Worm (Caenorhabditis elegans) whole organism, L1 larva: ENCODE measurements around the gene nape-1.

Experiments used
- C04F5.9 ChIP-seq: sonication (generic microtip); optimal IDR thresholded peaks from 2 replicates; lab custom pipeline; 2016; ENCODE audit warnings: missing genetic modification characterization, missing compliant biosample characterization
- C34B4.2 ChIP-seq: sonication (generic microtip); optimal IDR thresholded peaks from 2 replicates; lab custom pipeline; 2017; ENCODE audit warnings: mild to moderate bottlenecking, missing genetic modification characterization, missing compliant biosample characterization
- F16B12.6 ChIP-seq: fragments of 150-350 bp; optimal IDR thresholded peaks from 2 replicates; lab custom pipeline; 2014; ENCODE audit warnings: missing biosample characterization, missing genetic modification characterization
- Y116A8C.19 ChIP-seq: sonication (generic microtip); optimal IDR thresholded peaks from 2 replicates; lab custom pipeline; 2016; ENCODE audit warnings: missing compliant biosample characterization, missing genetic modification characterization, borderline replicate concordance
- ama-1 ChIP-seq: fragments of 150-350 bp; optimal IDR thresholded peaks from 2 replicates; lab custom pipeline; 2014
- blmp-1 ChIP-seq: fragments of 150-350 bp; optimal IDR thresholded peaks from 2 replicates; lab custom pipeline; 2014; ENCODE audit warnings: missing biosample characterization, missing genetic modification characterization
- ceh-63 ChIP-seq: fragments of 200-800 bp; sonication (Bioruptor generic); optimal IDR thresholded peaks from 2 replicates; lab custom pipeline; 2018; ENCODE audit warnings: mild to moderate bottlenecking, missing genetic modification characterization, missing compliant biosample characterization
- ceh-82 ChIP-seq, 3 experiments: fragments of 150-350 bp in 1 of 3; sonication (generic microtip) in 2 of 3; optimal IDR thresholded peaks; 2 replicates each; lab custom pipeline; 2014 to 2017; ENCODE audit warnings: missing biosample characterization in 3 of 3, missing genetic modification characterization in 3 of 3
- ceh-88 ChIP-seq: fragments of 200-800 bp; sonication (Bioruptor generic); IDR thresholded peaks from 2 replicates; pipeline ENCODE4 v1.3.6; 2022; ENCODE audit warnings: missing genetic modification characterization, missing compliant biosample characterization
- ceh-90 ChIP-seq: sonication (generic microtip); optimal IDR thresholded peaks from 2 replicates; lab custom pipeline; 2016; ENCODE audit warnings: missing genetic modification characterization, missing compliant biosample characterization
- ces-1 ChIP-seq: fragments of 150-350 bp; optimal IDR thresholded peaks from 2 replicates; lab custom pipeline; 2014; ENCODE audit warnings: missing biosample characterization, missing genetic modification reagents, missing genetic modification characterization
- dpl-1 ChIP-seq, 3 experiments: fragments of 150-350 bp in 2 of 3; sonication (generic microtip) in 1 of 3; optimal IDR thresholded peaks; 2 replicates each; lab custom pipeline; 2014 to 2017; ENCODE audit warnings: missing biosample characterization in 3 of 3, missing genetic modification characterization in 3 of 3, missing genetic modification reagents in 3 of 3
- dsc-1 ChIP-seq: sonication (generic microtip); optimal IDR thresholded peaks from 2 replicates; lab custom pipeline; 2016; ENCODE audit warnings: mild to moderate bottlenecking, missing genetic modification characterization, missing compliant biosample characterization
- efl-1 ChIP-seq, 4 experiments: fragments of 150-350 bp; optimal IDR thresholded peaks in 3 of 4; peaks in 1 of 4; 1 replicate in 1 of 4; 2 replicates in 3 of 4; lab custom pipeline; 2014; ENCODE audit warnings: missing biosample characterization in 2 of 4, missing genetic modification characterization in 2 of 4, missing genetic modification reagents in 2 of 4
- efl-3 ChIP-seq: fragments of 200-800 bp; sonication (Bioruptor generic); optimal IDR thresholded peaks from 2 replicates; lab custom pipeline; 2018; ENCODE audit warnings: mild to moderate bottlenecking, missing genetic modification characterization, missing compliant biosample characterization
- egl-13 ChIP-seq: sonication (generic microtip); optimal IDR thresholded peaks from 2 replicates; lab custom pipeline; 2016; ENCODE audit warnings: missing genotype, missing genetic modification reagents, missing genetic modification characterization, missing compliant biosample characterization
- elt-2 ChIP-seq: sonication (generic microtip); optimal IDR thresholded peaks from 2 replicates; lab custom pipeline; 2016; ENCODE audit warnings: missing genetic modification characterization, mild to moderate bottlenecking, inconsistent platforms, missing compliant biosample characterization, missing genetic modification reagents
- fkh-10 ChIP-seq: sonication (generic microtip); optimal IDR thresholded peaks from 2 replicates; lab custom pipeline; 2017; ENCODE audit warnings: missing biosample characterization, missing genetic modification reagents, missing genetic modification characterization
- grh-1 ChIP-seq: fragments of 200-800 bp; sonication (Bioruptor generic); IDR thresholded peaks from 2 replicates; pipeline ENCODE4 v1.3.6; 2022; ENCODE audit warnings: missing genetic modification reagents, missing genetic modification characterization, missing compliant biosample characterization
- hlh-17 ChIP-seq: fragments of 200-800 bp; sonication (Bioruptor generic); optimal IDR thresholded peaks from 2 replicates; lab custom pipeline; 2018; ENCODE audit warnings: missing genetic modification characterization, mild to moderate bottlenecking, missing compliant biosample characterization, moderate library complexity, borderline replicate concordance
- hlh-4 ChIP-seq: sonication (generic microtip); optimal IDR thresholded peaks from 2 replicates; lab custom pipeline; 2016; ENCODE audit warnings: mild to moderate bottlenecking, missing genetic modification characterization, missing compliant biosample characterization
- hpl-2 ChIP-seq: fragments of 150-350 bp; optimal IDR thresholded peaks from 2 replicates; lab custom pipeline; 2014; ENCODE audit warnings: missing biosample characterization, missing genetic modification reagents, missing genetic modification characterization
- irx-1 ChIP-seq: sonication (generic microtip); optimal IDR thresholded peaks from 2 replicates; lab custom pipeline; 2016; ENCODE audit warnings: missing genetic modification characterization, missing compliant biosample characterization
- jun-1 ChIP-seq: fragments of 150-350 bp; optimal IDR thresholded peaks from 2 replicates; lab custom pipeline; 2014; ENCODE audit warnings: missing biosample characterization, missing genetic modification reagents, missing genetic modification characterization
- lin-13 ChIP-seq: fragments of 150-350 bp; optimal IDR thresholded peaks from 2 replicates; lab custom pipeline; 2014; ENCODE audit warnings: missing biosample characterization, missing genetic modification reagents, missing genetic modification characterization
- lin-39 ChIP-seq: fragments of 150-350 bp; optimal IDR thresholded peaks from 2 replicates; lab custom pipeline; 2014; ENCODE audit warnings: missing biosample characterization, missing genetic modification reagents, missing genetic modification characterization
- lir-3 ChIP-seq: sonication (generic microtip); optimal IDR thresholded peaks from 2 replicates; lab custom pipeline; 2016; ENCODE audit warnings: mild to moderate bottlenecking, missing genetic modification characterization, moderate library complexity, missing compliant biosample characterization; ENCODE audit not compliant: poor library complexity
- mdl-1 ChIP-seq, 2 experiments: fragments of 150-350 bp; optimal IDR thresholded peaks; 2 replicates each; lab custom pipeline; 2014 to 2017; ENCODE audit warnings: missing biosample characterization in 2 of 2, missing genetic modification characterization in 2 of 2, inconsistent platforms in 1 of 2
- mef-2 ChIP-seq: fragments of 150-350 bp; optimal IDR thresholded peaks from 2 replicates; lab custom pipeline; 2014; ENCODE audit warnings: missing biosample characterization, missing genetic modification characterization
- mep-1 ChIP-seq: fragments of 150-350 bp; optimal IDR thresholded peaks from 2 replicates; lab custom pipeline; 2014; ENCODE audit warnings: missing biosample characterization, missing genetic modification characterization
- nhr-11 ChIP-seq: fragments of 150-350 bp; optimal IDR thresholded peaks from 2 replicates; lab custom pipeline; 2014; ENCODE audit warnings: missing biosample characterization, missing genetic modification characterization
- nhr-12 ChIP-seq: sonication (generic microtip); optimal IDR thresholded peaks from 2 replicates; lab custom pipeline; 2017; ENCODE audit warnings: missing biosample characterization, missing genetic modification characterization
- nhr-237 ChIP-seq: fragments of 150-350 bp; optimal IDR thresholded peaks from 2 replicates; lab custom pipeline; 2014; ENCODE audit warnings: missing biosample characterization, missing genetic modification characterization
- nhr-28 ChIP-seq: fragments of 150-350 bp; optimal IDR thresholded peaks from 2 replicates; lab custom pipeline; 2014; ENCODE audit warnings: missing biosample characterization, missing genetic modification characterization
- nhr-47 ChIP-seq: sonication (generic microtip); optimal IDR thresholded peaks from 2 replicates; lab custom pipeline; 2016; ENCODE audit warnings: mild to moderate bottlenecking, missing genetic modification characterization, moderate library complexity, missing compliant biosample characterization
- nhr-71 ChIP-seq: sonication (generic microtip); optimal IDR thresholded peaks from 2 replicates; lab custom pipeline; 2016; ENCODE audit warnings: mild to moderate bottlenecking, missing genetic modification characterization, moderate library complexity, missing compliant biosample characterization
- nhr-76 ChIP-seq: sonication (generic microtip); optimal IDR thresholded peaks from 2 replicates; lab custom pipeline; 2017; ENCODE audit warnings: missing biosample characterization, missing genetic modification characterization
- nhr-77 ChIP-seq: fragments of 150-350 bp; optimal IDR thresholded peaks from 2 replicates; lab custom pipeline; 2014; ENCODE audit warnings: missing biosample characterization, missing genetic modification characterization
- nhr-84 ChIP-seq: sonication (generic microtip); optimal IDR thresholded peaks from 2 replicates; lab custom pipeline; 2017; ENCODE audit warnings: missing biosample characterization, missing genetic modification characterization
- nhr-85 ChIP-seq: sonication (generic microtip); peaks from one replicate; lab custom pipeline; 2016; ENCODE audit warnings: missing genetic modification characterization, inconsistent platforms, missing compliant biosample characterization
- pqm-1 ChIP-seq: sonication (generic microtip); optimal IDR thresholded peaks from 3 replicates; lab custom pipeline; 2017; ENCODE audit warnings: missing biosample characterization, missing genetic modification characterization
- rnt-1 ChIP-seq: sonication (generic microtip); optimal IDR thresholded peaks from 2 replicates; lab custom pipeline; 2016; ENCODE audit warnings: mild to moderate bottlenecking, missing genetic modification characterization, moderate library complexity, missing compliant biosample characterization
- snpc-4 ChIP-seq: fragments of 150-350 bp; optimal IDR thresholded peaks from 2 replicates; lab custom pipeline; 2014; ENCODE audit warnings: missing biosample characterization, missing genetic modification characterization
- sox-4 ChIP-seq: sonication (generic microtip); optimal IDR thresholded peaks from 2 replicates; lab custom pipeline; 2016; ENCODE audit warnings: missing genetic modification characterization, missing compliant biosample characterization
- sptf-1 ChIP-seq: fragments of 150-350 bp; optimal IDR thresholded peaks from 2 replicates; lab custom pipeline; 2014; ENCODE audit warnings: missing biosample characterization, missing genetic modification characterization
- sup-37 ChIP-seq: fragments of 200-800 bp; sonication (Bioruptor generic); optimal IDR thresholded peaks from 2 replicates; lab custom pipeline; 2018; ENCODE audit warnings: mild to moderate bottlenecking, missing genetic modification characterization, missing compliant biosample characterization
- swsn-7 ChIP-seq: sonication (generic microtip); optimal IDR thresholded peaks from 2 replicates; lab custom pipeline; 2016; ENCODE audit warnings: missing genetic modification characterization, missing compliant biosample characterization
- tbx-2 ChIP-seq: sonication (generic microtip); optimal IDR thresholded peaks from 2 replicates; lab custom pipeline; 2016; ENCODE audit warnings: missing genetic modification characterization, missing compliant biosample characterization
- tlp-1 ChIP-seq: fragments of 150-350 bp; optimal IDR thresholded peaks from 2 replicates; lab custom pipeline; 2014; ENCODE audit warnings: missing biosample characterization, missing genetic modification characterization
- unc-30 ChIP-seq: sonication (generic microtip); optimal IDR thresholded peaks from 2 replicates; lab custom pipeline; 2017; ENCODE audit warnings: missing biosample characterization, missing genetic modification characterization
- unc-86 ChIP-seq: sonication (generic microtip); optimal IDR thresholded peaks from 2 replicates; lab custom pipeline; 2016; ENCODE audit warnings: missing genetic modification characterization, missing compliant biosample characterization
- vab-15 ChIP-seq: sonication (generic microtip); optimal IDR thresholded peaks from 2 replicates; lab custom pipeline; 2017; ENCODE audit warnings: missing genotype, mild to moderate bottlenecking, missing genetic modification characterization, missing compliant biosample characterization
- xbp-1 ChIP-seq: sonication (generic microtip); optimal IDR thresholded peaks from 2 replicates; lab custom pipeline; 2016; ENCODE audit warnings: missing genetic modification characterization, missing compliant biosample characterization
- zag-1 ChIP-seq: fragments of 150-350 bp; optimal IDR thresholded peaks from 2 replicates; lab custom pipeline; 2014; ENCODE audit warnings: missing biosample characterization, missing genetic modification characterization

Gene nape-1

ce11 chrIV:3742426-3742839 is 1.8 kb upstream of the nape-1 start:
- TF ChIP-seq ama-1 (lab: Kevin White, UChicago) (peak; percentile 19), C34B4.2 (no peak), nhr-12 (tag; lab: Kevin White, UChicago) (no peak), Y116A8C.19 (tag; lab: Kevin White, UChicago) (no peak), mdl-1 (tag; optimal IDR thresholded peaks at IDR 0.05; lab: Kevin White, UChicago) (peak in 1 of 2 experiments; percentile 81), dsc-1 (tag; lab: Kevin White, UChicago) (peak; percentile 68), snpc-4 (tag; lab: Kevin White, UChicago) (peak; percentile 61), rnt-1 (tag; lab: Kevin White, UChicago) (peak; percentile 89), sup-37 (GFP tag; lab: Kevin White, UChicago) (no peak), hlh-17 (GFP tag; lab: Kevin White, UChicago) (no peak), tbx-2 (tag; lab: Kevin White, UChicago) (peak; percentile 83), nhr-85 (tag; lab: Kevin White, UChicago) (peak; percentile 97), lir-3 (peak; percentile 57), tlp-1 (tag; lab: Kevin White, UChicago) (no peak), mef-2 (tag; lab: Kevin White, UChicago) (peak; percentile 53), nhr-11 (tag; lab: Kevin White, UChicago) (peak; percentile 72), nhr-28 (tag; lab: Kevin White, UChicago) (no peak), ceh-90 (tag; lab: Kevin White, UChicago) (no peak), nhr-76 (tag; lab: Kevin White, UChicago) (no peak), hpl-2 (GFP tag; lab: Kevin White, UChicago) (peak; percentile 67), sox-4 (tag; lab: Kevin White, UChicago) (peak; percentile 47), pqm-1 (tag; lab: Kevin White, UChicago) (peak; percentile 17), xbp-1 (peak; percentile 76), nhr-84 (tag; lab: Kevin White, UChicago) (no peak), egl-13 (tag; lab: Kevin White, UChicago) (peak; percentile 52), jun-1 (peak; percentile 83), grh-1 (GFP tag; lab: Robert Waterston, UW) (peak; percentile 27; the same call in 1 of the 2 replicates), ceh-63 (GFP tag; lab: Kevin White, UChicago) (no peak), efl-3 (GFP tag; lab: Kevin White, UChicago) (no peak), mep-1 (tag; lab: Kevin White, UChicago) (peak; percentile 82), lin-39 (tag; lab: Kevin White, UChicago) (peak; percentile 58), nhr-77 (peak; percentile 80), C04F5.9 (tag; lab: Kevin White, UChicago) (no peak), dpl-1 (GFP tag; optimal IDR thresholded peaks at IDR 0.05; lab: Kevin White, UChicago) (peak; percentile 52 to 65 (median 61)), ceh-82 (tag; optimal IDR thresholded peaks at IDR 0.05; lab: Kevin White, UChicago) (peak; percentile 59 to 70 (median 60)), zag-1 (no peak), ceh-88 (GFP tag; lab: Robert Waterston, UW) (no peak), sptf-1 (tag; lab: Kevin White, UChicago) (no peak), irx-1 (peak; percentile 73), hlh-4 (tag; lab: Kevin White, UChicago) (no peak), lin-13 (GFP tag; lab: Kevin White, UChicago) (peak; percentile 76), blmp-1 (tag; lab: Kevin White, UChicago) (peak; percentile 88), vab-15 (tag; lab: Kevin White, UChicago) (no peak), fkh-10 (GFP tag; lab: Kevin White, UChicago) (peak; percentile 7), elt-2 (tag; lab: Kevin White, UChicago) (peak; percentile 41), swsn-7 (peak; percentile 89), nhr-71 (tag; lab: Kevin White, UChicago) (peak; percentile 94), ces-1 (GFP tag; lab: Kevin White, UChicago) (no peak), F16B12.6 (tag; lab: Kevin White, UChicago) (peak; percentile 46), nhr-237 (tag; lab: Kevin White, UChicago) (peak; percentile 80), unc-86 (tag; lab: Kevin White, UChicago) (peak; percentile 74), efl-1 (optimal IDR thresholded peaks at IDR 0.05; lab: Kevin White, UChicago) (peak; percentile 83 to 93), efl-1 (GFP tag; optimal IDR thresholded peaks at IDR 0.05 in 1 of 2; lab: Kevin White, UChicago) (peak; percentile 57 to 95), unc-30 (tag; lab: Kevin White, UChicago) (no peak), nhr-47 (tag; lab: Kevin White, UChicago) (peak; percentile 86)
